Worm (Caenorhabditis elegans) whole organism, mixed stage, embryonic: Measurements from ENCODE around the gene knl-1.

Experiments used
- M03D4.4 ChIP-seq: sonication (generic microtip); optimal IDR thresholded peaks from 2 replicates; lab custom pipeline; 2017; ENCODE audit warnings: mild to moderate bottlenecking, missing genetic modification characterization, missing compliant biosample characterization
- bed-3 ChIP-seq: fragments of 200-800 bp; sonication (Bioruptor generic); optimal IDR thresholded peaks from 3 replicates; lab custom pipeline; 2018; ENCODE audit warnings: mild to moderate bottlenecking, missing genetic modification characterization, moderate library complexity, missing compliant biosample characterization
- blmp-1 ChIP-seq: fragments of 150-350 bp; optimal IDR thresholded peaks from 2 replicates; lab custom pipeline; 2014; ENCODE audit warnings: missing biosample characterization, missing genetic modification characterization
- ceh-39 ChIP-seq: fragments of 150-350 bp; optimal IDR thresholded peaks from 2 replicates; lab custom pipeline; 2014; ENCODE audit warnings: missing biosample characterization, missing genetic modification characterization
- ceh-43 ChIP-seq: fragments of 200-800 bp; sonication (Bioruptor generic); optimal IDR thresholded peaks from 2 replicates; lab custom pipeline; 2018; ENCODE audit warnings: mild to moderate bottlenecking, missing genetic modification characterization, moderate library complexity, missing compliant biosample characterization
- ceh-83 ChIP-seq: fragments of 200-800 bp; sonication (Bioruptor generic); optimal IDR thresholded peaks from 2 replicates; lab custom pipeline; 2018; ENCODE audit warnings: mild to moderate bottlenecking, missing genetic modification characterization, missing compliant biosample characterization
- ces-1 ChIP-seq: fragments of 150-350 bp; optimal IDR thresholded peaks from 2 replicates; lab custom pipeline; 2014; ENCODE audit warnings: missing biosample characterization, missing genetic modification reagents, missing genetic modification characterization
- cnd-1 ChIP-seq: fragments of 200-800 bp; sonication (Bioruptor generic); optimal IDR thresholded peaks from 2 replicates; lab custom pipeline; 2018; ENCODE audit warnings: mild to moderate bottlenecking, missing genetic modification characterization, missing compliant biosample characterization
- drap-1 ChIP-seq: fragments of 200-800 bp; sonication (Bioruptor generic); optimal IDR thresholded peaks from 3 replicates; lab custom pipeline; 2018; ENCODE audit warnings: mild to moderate bottlenecking, missing genetic modification characterization, missing compliant biosample characterization
- elt-1 ChIP-seq: sonication (generic microtip); optimal IDR thresholded peaks from 2 replicates; lab custom pipeline; 2017; ENCODE audit warnings: missing genetic modification characterization, mild to moderate bottlenecking, missing compliant biosample characterization, antibody characterized with exemption, moderate library complexity, borderline replicate concordance; ENCODE audit not compliant: insufficient read depth
- elt-3 ChIP-seq: fragments of 150-350 bp; optimal IDR thresholded peaks from 2 replicates; lab custom pipeline; 2014; ENCODE audit warnings: missing biosample characterization, missing genetic modification characterization
- flh-1 ChIP-seq: fragments of 200-800 bp; sonication (Bioruptor generic); optimal IDR thresholded peaks from 2 replicates; lab custom pipeline; 2018; ENCODE audit warnings: mild to moderate bottlenecking, missing genetic modification characterization, moderate library complexity, missing compliant biosample characterization
- ham-2 ChIP-seq: fragments of 200-800 bp; sonication (Bioruptor generic); optimal IDR thresholded peaks from 2 replicates; lab custom pipeline; 2018; ENCODE audit warnings: mild to moderate bottlenecking, missing genetic modification characterization, missing compliant biosample characterization
- hlh-1 ChIP-seq: fragments of 150-350 bp; optimal IDR thresholded peaks from 2 replicates; lab custom pipeline; 2014; ENCODE audit warnings: missing biosample characterization, missing genetic modification reagents, missing genetic modification characterization
- lin-13 ChIP-seq: fragments of 150-350 bp; optimal IDR thresholded peaks from 2 replicates; lab custom pipeline; 2014; ENCODE audit warnings: missing biosample characterization, missing genetic modification characterization
- lin-32 ChIP-seq: fragments of 200-800 bp; sonication (Bioruptor generic); optimal IDR thresholded peaks from 2 replicates; lab custom pipeline; 2018; ENCODE audit warnings: mild to moderate bottlenecking, missing genetic modification characterization, missing compliant biosample characterization
- lsy-2 ChIP-seq: fragments of 150-350 bp; optimal IDR thresholded peaks from 2 replicates; lab custom pipeline; 2014; ENCODE audit warnings: missing biosample characterization, missing genetic modification characterization
- mab-5 ChIP-seq: fragments of 150-350 bp; optimal IDR thresholded peaks from 2 replicates; lab custom pipeline; 2014; ENCODE audit warnings: missing biosample characterization, missing genetic modification characterization
- mep-1 ChIP-seq: fragments of 150-350 bp; optimal IDR thresholded peaks from 2 replicates; lab custom pipeline; 2017; ENCODE audit warnings: missing biosample characterization, missing genetic modification reagents, missing genetic modification characterization, inconsistent platforms
- mls-2 ChIP-seq: sonication (generic microtip); optimal IDR thresholded peaks from 2 replicates; lab custom pipeline; 2016; ENCODE audit warnings: mild to moderate bottlenecking, missing genetic modification characterization, moderate library complexity, missing compliant biosample characterization
- nhr-12 ChIP-seq: fragments of 150-350 bp; optimal IDR thresholded peaks from 2 replicates; lab custom pipeline; 2014; ENCODE audit warnings: missing biosample characterization, missing genetic modification characterization
- nhr-2 ChIP-seq: fragments of 150-350 bp; optimal IDR thresholded peaks from 2 replicates; lab custom pipeline; 2014; ENCODE audit warnings: missing biosample characterization, missing genetic modification characterization
- nhr-237 ChIP-seq: fragments of 150-350 bp; optimal IDR thresholded peaks from 2 replicates; lab custom pipeline; 2014; ENCODE audit warnings: missing biosample characterization, missing genetic modification characterization
- nhr-28 ChIP-seq: fragments of 150-350 bp; optimal IDR thresholded peaks from 2 replicates; lab custom pipeline; 2014; ENCODE audit warnings: missing biosample characterization, missing genetic modification characterization
- nhr-76 ChIP-seq: sonication (generic microtip); optimal IDR thresholded peaks from 2 replicates; lab custom pipeline; 2017; ENCODE audit warnings: missing biosample characterization, missing genetic modification characterization
- pha-4 ChIP-seq: fragments of 150-350 bp; optimal IDR thresholded peaks from 2 replicates; lab custom pipeline; 2018; ENCODE audit warnings: missing biosample characterization, missing genetic modification reagents, missing genetic modification characterization
- sem-2 ChIP-seq: fragments of 200-800 bp; sonication (Bioruptor generic); optimal IDR thresholded peaks from 2 replicates; lab custom pipeline; 2018; ENCODE audit warnings: mild to moderate bottlenecking, missing genetic modification characterization, missing compliant biosample characterization
- snpc-4 ChIP-seq: fragments of 150-350 bp; optimal IDR thresholded peaks from 2 replicates; lab custom pipeline; 2014; ENCODE audit warnings: missing biosample characterization, missing genetic modification characterization
- sptf-1 ChIP-seq: sonication (generic microtip); optimal IDR thresholded peaks from 2 replicates; lab custom pipeline; 2017; ENCODE audit warnings: mild to moderate bottlenecking, missing genetic modification characterization, moderate library complexity, missing compliant biosample characterization
- tbx-8 ChIP-seq: fragments of 200-800 bp; sonication (Bioruptor generic); optimal IDR thresholded peaks from 2 replicates; lab custom pipeline; 2018; ENCODE audit warnings: mild to moderate bottlenecking, missing genetic modification characterization, moderate library complexity, missing compliant biosample characterization
- unc-120 ChIP-seq: sonication (generic microtip); optimal IDR thresholded peaks from 2 replicates; lab custom pipeline; 2017; ENCODE audit warnings: missing genetic modification characterization, missing compliant biosample characterization; ENCODE audit not compliant: poor library complexity, severe bottlenecking
- unc-39 ChIP-seq: fragments of 150-350 bp; optimal IDR thresholded peaks from 2 replicates; lab custom pipeline; 2014; ENCODE audit warnings: missing biosample characterization, missing genetic modification characterization
- unc-62 ChIP-seq: fragments of 150-350 bp; optimal IDR thresholded peaks from 2 replicates; lab custom pipeline; 2014; ENCODE audit warnings: missing biosample characterization, missing genetic modification reagents, missing genetic modification characterization
- zip-8 ChIP-seq: fragments of 150-350 bp; optimal IDR thresholded peaks from 2 replicates; lab custom pipeline; 2014; ENCODE audit warnings: missing biosample characterization, missing genetic modification characterization

knl-1 gene

DNA sequence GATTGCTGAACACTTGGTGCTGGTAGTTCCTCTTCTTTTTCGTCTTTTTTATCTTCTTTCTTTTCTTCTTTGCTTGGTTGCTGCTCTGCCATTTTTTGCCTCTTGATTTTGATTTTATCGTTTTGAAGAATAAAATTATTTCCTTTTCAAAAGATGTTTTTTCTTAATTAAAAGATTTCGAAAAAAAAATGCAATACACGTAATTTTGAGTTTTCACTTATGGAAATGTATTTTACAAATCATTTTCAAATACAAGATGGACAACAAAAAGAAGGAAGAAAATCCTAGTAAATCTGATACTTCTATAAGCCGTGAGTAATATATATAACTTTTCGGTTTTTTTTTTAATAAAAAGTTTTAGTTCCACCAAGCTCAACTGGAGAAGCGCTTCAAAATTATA, 1.1 kb upstream of the knl-1 start, which contains the start of the genes C02F5.10 and C02F5.2:
Gene C02F5.10 (minus strand): TSS at position 101 of the 400 bp plus-strand sequence.
Gene C02F5.2 (plus strand): TSS at position 239 of the 400 bp plus-strand sequence.
- TF ChIP-seq sptf-1 (tag; lab: Kevin White, UChicago) (no peak), zip-8 (tag; lab: Kevin White, UChicago) (no peak), drap-1 (GFP tag; lab: Kevin White, UChicago) (no peak), blmp-1 (tag; lab: Kevin White, UChicago) (no peak), mep-1 (tag; lab: Kevin White, UChicago) (no peak), elt-1 (tag; lab: Kevin White, UChicago) (no peak), hlh-1 (no peak), unc-39 (tag; lab: Kevin White, UChicago) (no peak), M03D4.4 (tag; lab: Kevin White, UChicago) (no peak), nhr-12 (tag; lab: Kevin White, UChicago) (no peak), nhr-28 (tag; lab: Kevin White, UChicago) (no peak)

DNA sequence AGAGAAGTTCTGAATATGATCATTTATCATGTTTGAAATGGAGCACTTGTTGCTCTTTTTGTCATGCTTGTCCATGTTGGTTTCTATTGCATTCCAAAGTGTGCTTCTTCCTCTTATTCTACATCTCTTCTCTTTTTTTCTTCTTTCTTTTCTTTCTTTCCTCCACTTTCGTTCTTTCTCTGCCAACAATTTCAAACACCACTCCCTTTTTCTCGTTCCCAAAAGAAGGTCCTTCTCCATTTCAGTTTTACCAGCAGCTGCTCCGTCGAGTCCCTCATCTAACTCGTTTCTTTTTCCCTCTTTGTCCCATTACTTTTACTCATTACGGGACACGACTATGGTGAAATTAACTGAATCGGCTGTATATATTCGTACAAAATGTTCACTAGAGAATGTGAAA, 4.5 kb downstream of the knl-1 start, which contains the start of gene F09G8.5:
Gene F09G8.5 (plus strand): TSS at position 38 of the 400 bp plus-strand sequence.
- TF ChIP-seq flh-1 (GFP tag; lab: Kevin White, UChicago) (no peak), nhr-12 (tag; lab: Kevin White, UChicago) (no peak), lin-32 (GFP tag; lab: Kevin White, UChicago) (no peak), lsy-2 (no peak), nhr-76 (no peak), mls-2 (tag; lab: Kevin White, UChicago) (no peak), ham-2 (GFP tag; lab: Kevin White, UChicago) (no peak), elt-3 (no peak), cnd-1 (no peak), mab-5 (tag; lab: Kevin White, UChicago) (no peak), mep-1 (tag; lab: Kevin White, UChicago) (no peak), nhr-2 (tag; lab: Kevin White, UChicago) (no peak), lin-13 (tag; lab: Kevin White, UChicago) (no peak), elt-1 (tag; lab: Kevin White, UChicago) (no peak), blmp-1 (tag; lab: Kevin White, UChicago) (no peak), tbx-8 (no peak), nhr-237 (tag; lab: Kevin White, UChicago) (no peak), zip-8 (tag; lab: Kevin White, UChicago) (no peak), sem-2 (no peak), ceh-43 (GFP tag; lab: Kevin White, UChicago) (no peak)

- TF ChIP-seq zip-8 (tag; lab: Kevin White, UChicago) (no peak), lin-13 (tag; lab: Kevin White, UChicago) (no peak), ham-2 (GFP tag; lab: Kevin White, UChicago) (no peak), nhr-12 (tag; lab: Kevin White, UChicago) (no peak), ces-1 (GFP tag; lab: Kevin White, UChicago) (no peak), ceh-83 (no peak), unc-120 (no peak), nhr-2 (tag; lab: Kevin White, UChicago) (no peak)
Measured at ce11 chrIII:8258045-8258444, 7.6 kb downstream of the knl-1 start, which contains the start of gene ncr-2. TSS of gene ncr-2 (plus strand) at chrIII:8258345.

DNA sequence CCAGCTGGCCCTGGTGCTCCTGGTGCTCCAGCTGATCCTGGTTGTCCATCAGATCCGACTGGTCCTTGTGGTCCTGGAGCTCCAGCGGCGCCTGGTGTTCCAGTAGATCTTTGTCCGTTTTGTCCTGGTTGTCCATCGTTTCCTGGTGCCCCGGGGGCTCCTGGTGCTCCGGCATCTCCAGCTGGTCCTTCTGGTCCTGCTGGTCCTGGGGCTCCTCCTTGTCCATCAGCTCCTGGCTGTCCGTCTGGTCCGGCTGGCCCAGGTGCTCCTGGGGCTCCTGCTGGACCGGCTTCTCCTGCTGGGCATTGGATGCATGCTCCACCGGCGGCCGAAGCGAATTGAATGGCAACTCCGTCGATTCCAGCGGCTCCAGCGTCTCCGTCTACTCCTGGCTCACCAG, 12.2 kb downstream of the knl-1 start:
- TF ChIP-seq elt-3, result no peak
- no peak for TF ChIP-seq nhr-28 (tag; lab: Kevin White, UChicago)
- no peak for TF ChIP-seq hlh-1
- no peak for TF ChIP-seq ces-1 (GFP tag; lab: Kevin White, UChicago)
- TF ChIP-seq mab-5 (tag; lab: Kevin White, UChicago), result no peak
- TF ChIP-seq ham-2 (GFP tag; lab: Kevin White, UChicago), result no peak
- TF ChIP-seq ceh-43 (GFP tag; lab: Kevin White, UChicago), result no peak
- no peak for TF ChIP-seq unc-39 (tag; lab: Kevin White, UChicago)
- TF ChIP-seq sem-2, result no peak
- no peak for TF ChIP-seq bed-3
- TF ChIP-seq M03D4.4 (tag; lab: Kevin White, UChicago), result no peak
- TF ChIP-seq elt-1 (tag; lab: Kevin White, UChicago), result no peak
- TF ChIP-seq tbx-8, result no peak
- TF ChIP-seq sptf-1 (tag; lab: Kevin White, UChicago), result no peak
- no peak for TF ChIP-seq drap-1 (GFP tag; lab: Kevin White, UChicago)
- TF ChIP-seq, all 35 proteins: peak for 0

ce11 chrIII:8263377-8263776, 12.9 kb downstream of the knl-1 start, which contains the start of gene col-91:
TSS of gene col-91 (minus strand) at chrIII:8263664.
- TF ChIP-seq snpc-4, result no peak
- TF ChIP-seq mls-2 (tag; lab: Kevin White, UChicago), result no peak
- TF ChIP-seq ceh-39 (tag; lab: Kevin White, UChicago), result no peak
- no peak for TF ChIP-seq ham-2 (GFP tag; lab: Kevin White, UChicago)
- TF ChIP-seq nhr-2 (tag; lab: Kevin White, UChicago), result no peak
- TF ChIP-seq elt-3, result no peak
- no peak for TF ChIP-seq unc-62 (GFP tag; lab: Kevin White, UChicago)
- TF ChIP-seq tbx-8, result no peak
- no peak for TF ChIP-seq cnd-1
- TF ChIP-seq pha-4 (tag; lab: Kevin White, UChicago), result no peak
- TF ChIP-seq nhr-28 (tag; lab: Kevin White, UChicago), result no peak
- TF ChIP-seq mab-5 (tag; lab: Kevin White, UChicago), result no peak
- no peak for TF ChIP-seq drap-1 (GFP tag; lab: Kevin White, UChicago)
- TF ChIP-seq, all 35 proteins: peak for 0
